Fruit fly (Drosophila melanogaster) Kc167 (cell line): Measurements from ENCODE around the gene CG9733.

Experiments
- Myc ChIP-seq: fragments of >200 bp; optimal IDR thresholded peaks from 2 replicates; lab custom pipeline; 2017; ENCODE audit warnings: missing external identifiers
- Sin3A ChIP-seq: fragments of >200 bp; optimal IDR thresholded peaks from 2 replicates; lab custom pipeline; 2018; ENCODE audit warnings: missing external identifiers
- h ChIP-seq: fragments of >200 bp; optimal IDR thresholded peaks from 3 replicates; lab custom pipeline; 2018; ENCODE audit warnings: missing external identifiers
- insv ChIP-seq: fragments of >200 bp; optimal IDR thresholded peaks from 3 replicates; lab custom pipeline; 2018; ENCODE audit warnings: missing external identifiers
- ttk ChIP-seq: sonication (Bioruptor generic); optimal IDR thresholded peaks from 2 replicates; lab custom pipeline; 2017; ENCODE audit warnings: missing external identifiers

dm6 chr3R:30205946-30206345 is 40.6 kb downstream of the CG9733 start:
- TF ChIP-seq Myc (lab: Kevin White, UChicago): no peak
- no peak for TF ChIP-seq ttk (lab: Kevin White, UChicago)
- no peak for TF ChIP-seq insv
- no peak for TF ChIP-seq h (lab: Kevin White, UChicago)
- no peak for TF ChIP-seq Sin3A (lab: Kevin White, UChicago)
